Worm (Caenorhabditis elegans): ENCODE measurements around the gene F25E2.3.

F25E2.3 gene

ce11 chrX:806515-806914 is 6.4 kb downstream of the F25E2.3 start:
- TF ChIP-seq lir-3 (tag; optimal IDR thresholded peaks at IDR 0.05): peak; percentile 91
- TF ChIP-seq unc-130 (GFP tag; optimal IDR thresholded peaks at IDR 0.05): no peak
- TF ChIP-seq egl-43 (GFP tag; IDR thresholded peaks at IDR 0.05): peak; percentile 99
- peak; percentile 97 for TF ChIP-seq hlh-11 (tag; optimal IDR thresholded peaks at IDR 0.05)
- TF ChIP-seq ztf-11 (tag; optimal IDR thresholded peaks at IDR 0.05): peak; percentile 82
- peak; percentile 87 for TF ChIP-seq nhr-237 (tag; optimal IDR thresholded peaks at IDR 0.05)
- peak; percentile 68 for TF ChIP-seq gei-8 (GFP tag; optimal IDR thresholded peaks at IDR 0.05)
- TF ChIP-seq madf-5 (GFP tag; IDR thresholded peaks at IDR 0.05): peak; percentile 62 to 94; a peak in 2 of 4 replicates
- peak; percentile 96 for TF ChIP-seq nhr-48 (tag; optimal IDR thresholded peaks at IDR 0.05)
- TF ChIP-seq attf-4 (tag; optimal IDR thresholded peaks at IDR 0.05): peak; percentile 71
- peak; percentile 98 for TF ChIP-seq mes-2 (tag; optimal IDR thresholded peaks at IDR 0.05; ENCODE audit: poor library complexity, severe bottlenecking)
- TF ChIP-seq mxl-3 (GFP tag; optimal IDR thresholded peaks at IDR 0.05): peak; percentile 96
- TF ChIP-seq lim-7 (GFP tag; IDR thresholded peaks at IDR 0.05): peak; percentile 58; the same call in 1 of the 2 replicates
- no peak for TF ChIP-seq tag-97 (GFP tag; IDR thresholded peaks at IDR 0.05)
- peak; percentile 38 for TF ChIP-seq R02D3.7 (tag; optimal IDR thresholded peaks at IDR 0.05)
- 0 out of 2 replicates have a peak, but pooled peaks have one; percentile 49 for TF ChIP-seq F26F4.8 (GFP tag; conservative IDR thresholded peaks at IDR 0.05)
- peak; percentile 98 for TF ChIP-seq egl-27 (tag; optimal IDR thresholded peaks at IDR 0.05)
- TF ChIP-seq nhr-41 (GFP tag; IDR thresholded peaks at IDR 0.05): peak; percentile 70
- TF ChIP-seq hif-1 (tag; optimal IDR thresholded peaks at IDR 0.05): peak; percentile 77 to 83
- TF ChIP-seq T26A8.4 (GFP tag; IDR thresholded peaks at IDR 0.05): peak; percentile 99
- peak; percentile 100 for TF ChIP-seq mep-1 (tag; optimal IDR thresholded peaks at IDR 0.05)
- TF ChIP-seq dpl-1 (GFP tag; optimal IDR thresholded peaks at IDR 0.05): peak; percentile 79
- TF ChIP-seq spr-3 (GFP tag; optimal IDR thresholded peaks at IDR 0.05): peak; percentile 95
- TF ChIP-seq cey-2 (tag; optimal IDR thresholded peaks at IDR 0.05; ENCODE audit: borderline replicate concordance, insufficient read depth): peak; percentile 72
- TF ChIP-seq lsy-2 (tag; optimal IDR thresholded peaks at IDR 0.05): peak; percentile 94 to 97
- TF ChIP-seq daf-12 (tag; optimal IDR thresholded peaks at IDR 0.05): no peak
- TF ChIP-seq F37D6.2 (tag; optimal IDR thresholded peaks at IDR 0.05): peak; percentile 98
- peak; percentile 93 for TF ChIP-seq T20F7.1 (GFP tag; optimal IDR thresholded peaks at IDR 0.05)
- peak; percentile 92 for TF ChIP-seq zag-1 (tag; optimal IDR thresholded peaks at IDR 0.05)
- TF ChIP-seq aha-1 (tag): peak; percentile 100
- peak; percentile 48 for TF ChIP-seq snpc-4 (tag; optimal IDR thresholded peaks at IDR 0.05)
- TF ChIP-seq duxl-1 (tag; optimal IDR thresholded peaks at IDR 0.05; ENCODE audit: poor library complexity): peak; percentile 99
- TF ChIP-seq mdt-29 (GFP tag; IDR thresholded peaks at IDR 0.05): peak; percentile 89
- TF ChIP-seq F10B5.3 (tag; optimal IDR thresholded peaks at IDR 0.05): peak; percentile 97
- peak; percentile 94 for TF ChIP-seq zfp-3 (GFP tag; conservative IDR thresholded peaks at IDR 0.05)
- TF ChIP-seq zfp-2 (tag; optimal IDR thresholded peaks at IDR 0.05): peak; percentile 90
- TF ChIP-seq ama-1 (optimal IDR thresholded peaks at IDR 0.05): no peak
- TF ChIP-seq nhr-76 (tag; optimal IDR thresholded peaks at IDR 0.05): peak; percentile 83
- peak; percentile 78 for TF ChIP-seq mxl-2 (GFP tag; conservative IDR thresholded peaks at IDR 0.05)
- peak; percentile 90 for TF ChIP-seq lin-38 (GFP tag; IDR thresholded peaks at IDR 0.05)
- no peak for TF ChIP-seq F44E2.7 (GFP tag; IDR thresholded peaks at IDR 0.05)
- no peak for TF ChIP-seq Y48G9A.11 (GFP tag; IDR thresholded peaks at IDR 0.05)
- TF ChIP-seq hlh-30 (tag; optimal IDR thresholded peaks at IDR 0.05; ENCODE audit: insufficient read depth): peak; percentile 93
- TF ChIP-seq Y105C5A.15 (GFP tag; IDR thresholded peaks at IDR 0.05): 0 out of 2 replicates have a peak, but pooled peaks have one; percentile 31
- peak; percentile 67 for TF ChIP-seq lin-15B (tag; optimal IDR thresholded peaks at IDR 0.05)
- TF ChIP-seq ces-1 (GFP tag; optimal IDR thresholded peaks at IDR 0.05): peak; percentile 95
- peak; percentile 96 for TF ChIP-seq lin-13 (GFP tag; optimal IDR thresholded peaks at IDR 0.05)
- no peak for TF ChIP-seq skn-1 (tag; optimal IDR thresholded peaks at IDR 0.05)
- peak; percentile 95 for TF ChIP-seq Y5F2A.4 (GFP tag; optimal IDR thresholded peaks at IDR 0.05)
- peak; percentile 70 for TF ChIP-seq ceh-82 (tag; optimal IDR thresholded peaks at IDR 0.05)
- peak; percentile 47; the same call in 1 of the 2 replicates for TF ChIP-seq Y75B8A.6 (GFP tag; IDR thresholded peaks at IDR 0.05)
